Fruit fly (Drosophila melanogaster) S2 (cell line): Measurements from ENCODE around the gene Exd2.

Experiments used
- CG8478 ChIP-seq: fragments of >200 bp; optimal IDR thresholded peaks from 2 replicates; lab custom pipeline; 2018
- CTCF ChIP-seq, 2 experiments: fragments of >200 bp; optimal IDR thresholded peaks; 2 replicates each; lab custom pipeline; 2018

DNA sequence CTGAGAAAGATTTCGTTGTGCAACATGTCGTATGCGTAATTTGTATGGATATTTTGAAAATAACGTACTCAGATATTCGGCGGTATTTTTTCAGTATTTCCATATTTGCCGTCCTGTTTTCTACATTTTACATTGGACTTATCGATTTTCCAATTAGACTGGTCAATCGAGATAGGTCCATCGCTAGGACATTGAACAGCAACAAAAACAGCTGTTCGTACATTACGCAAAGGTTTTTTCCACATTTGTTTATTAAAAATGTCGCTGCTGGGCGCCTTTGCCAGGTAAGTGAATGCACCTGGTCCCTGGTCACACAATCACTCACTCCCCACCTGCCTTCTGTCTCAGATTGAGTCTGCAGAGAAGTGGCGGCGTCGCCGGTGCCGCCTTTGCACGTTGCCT lies 27.8 kb downstream of the Exd2 start, which contains the start of gene mRpL40:
- TF ChIP-seq CG8478 (no peak), CTCF (optimal IDR thresholded peaks at IDR 0.05; lab: Kevin White, UChicago) (peak in 1 of 2 experiments; percentile 50)
